Worm (Caenorhabditis elegans) whole organism, L3 larva: Measurements from ENCODE around the gene Y94H6A.12.

Source experiments
- mdl-1 ChIP-seq: fragments of 150-350 bp; optimal IDR thresholded peaks from 2 replicates; lab custom pipeline; 2014; ENCODE audit warnings: missing biosample characterization, missing genetic modification characterization
- nhr-28 ChIP-seq: fragments of 150-350 bp; optimal IDR thresholded peaks from 2 replicates; lab custom pipeline; 2014; ENCODE audit warnings: missing biosample characterization, missing genetic modification characterization
- nhr-76 ChIP-seq: fragments of 150-350 bp; sonication (generic microtip); optimal IDR thresholded peaks from 5 replicates; lab custom pipeline; 2014; ENCODE audit warnings: missing biosample characterization, missing genetic modification characterization
- snpc-4 ChIP-seq: fragments of 150-350 bp; optimal IDR thresholded peaks from 2 replicates; lab custom pipeline; 2014; ENCODE audit warnings: missing biosample characterization, missing genetic modification characterization
- unc-62 ChIP-seq: fragments of 150-350 bp; sonication (generic microtip); optimal IDR thresholded peaks from 4 replicates; lab custom pipeline; 2014; ENCODE audit warnings: missing biosample characterization, missing genetic modification reagents, missing genetic modification characterization

- no peak for TF ChIP-seq nhr-76
- TF ChIP-seq snpc-4 (tag; lab: Kevin White, UChicago): no peak
- TF ChIP-seq mdl-1: no peak
- no peak for TF ChIP-seq unc-62
- no peak for TF ChIP-seq nhr-28 (tag; lab: Kevin White, UChicago)
Measured at ce11 chrIV:2753541-2753940, 40.7 kb upstream of the Y94H6A.12 start.
